Worm (Caenorhabditis elegans): ENCODE results near the gene cest-28.

ce11 chrV:6702692-6703091 lies 33.1 kb downstream of the cest-28 start, which contains the start of gene era-1:
- no peak for TF ChIP-seq him-1 (tag; optimal IDR thresholded peaks at IDR 0.05)
- TF ChIP-seq W03F9.2 (tag; optimal IDR thresholded peaks at IDR 0.05) = no peak
